Fruit fly (Drosophila melanogaster) whole organism, embryonic: ENCODE measurements around the gene CG14174.

Source experiments
- CG13123 ChIP-seq: fragments of 200-800 bp; sonication (Bioruptor generic); optimal IDR thresholded peaks from 2 replicates; lab custom pipeline; 2016; ENCODE audit warnings: missing biosample characterization, missing genetic modification characterization
- CG13287 ChIP-seq: fragments of 200-800 bp; sonication (Bioruptor generic); IDR thresholded peaks from 2 replicates; pipeline ENCODE4 v1.3.6; 2022; ENCODE audit warnings: missing biosample characterization, missing genetic modification characterization; ENCODE audit not compliant: partially characterized antibody
- CG14710 ChIP-seq: fragments of 200-800 bp; sonication (Bioruptor generic); optimal IDR thresholded peaks from 3 replicates; lab custom pipeline; 2019; ENCODE audit warnings: missing biosample characterization, mild to moderate bottlenecking, missing genetic modification characterization, moderate library complexity
- CG14965 ChIP-seq: fragments of 200-800 bp; sonication (Bioruptor generic); optimal IDR thresholded peaks from 2 replicates; lab custom pipeline; 2016; ENCODE audit warnings: missing biosample characterization, missing genetic modification characterization, borderline replicate concordance
- CG16813 ChIP-seq: fragments of 200-800 bp; sonication (Bioruptor generic); IDR thresholded peaks from 3 replicates; pipeline ENCODE4 v1.3.6; 2022; ENCODE audit warnings: missing biosample characterization, missing genetic modification characterization; ENCODE audit not compliant: partially characterized antibody
- CG31365 ChIP-seq: fragments of 200-800 bp; sonication (Bioruptor generic); optimal IDR thresholded peaks from 2 replicates; lab custom pipeline; 2018; ENCODE audit warnings: missing biosample characterization, mild to moderate bottlenecking, missing genetic modification characterization
- CG34224 ChIP-seq: fragments of 200-800 bp; sonication (Bioruptor generic); IDR thresholded peaks from 3 replicates; pipeline ENCODE4 v1.3.6; 2022; ENCODE audit warnings: missing biosample characterization, missing genetic modification characterization; ENCODE audit not compliant: partially characterized antibody
- CG3726 ChIP-seq: fragments of 200-800 bp; sonication (Bioruptor generic); IDR thresholded peaks from 3 replicates; pipeline ENCODE4, ENCODE4 v1.3.6; 2022; ENCODE audit warnings: missing biosample characterization, missing genetic modification characterization
- CG4707 ChIP-seq: fragments of 200-800 bp; sonication (Bioruptor generic); optimal IDR thresholded peaks from 2 replicates; lab custom pipeline; 2018; ENCODE audit warnings: missing biosample characterization, mild to moderate bottlenecking, missing genetic modification characterization, moderate library complexity
- CG5245 ChIP-seq: fragments of 200-800 bp; sonication (Bioruptor generic); optimal IDR thresholded peaks from 3 replicates; lab custom pipeline; 2016; ENCODE audit warnings: missing biosample characterization, missing genetic modification characterization
- CG5953 ChIP-seq: fragments of 200-800 bp; sonication (Bioruptor generic); IDR thresholded peaks from 2 replicates; pipeline ENCODE4 v1.3.6; 2022; ENCODE audit warnings: missing biosample characterization, missing genetic modification characterization
- CG7928 ChIP-seq: fragments of 200-800 bp; sonication (Bioruptor generic); optimal IDR thresholded peaks from 2 replicates; lab custom pipeline; 2017; ENCODE audit warnings: missing biosample characterization, mild to moderate bottlenecking, missing genetic modification characterization
- CG8388 ChIP-seq: fragments of 200-800 bp; sonication (Bioruptor generic); optimal IDR thresholded peaks from 2 replicates; lab custom pipeline; 2019; ENCODE audit warnings: missing biosample characterization, mild to moderate bottlenecking, missing genetic modification characterization, moderate library complexity
- CG9437 ChIP-seq: fragments of 200-800 bp; sonication (Bioruptor generic); optimal IDR thresholded peaks from 2 replicates; lab custom pipeline; 2018; ENCODE audit warnings: missing biosample characterization, mild to moderate bottlenecking, missing genetic modification characterization
- CG9609 ChIP-seq: fragments of 200-800 bp; sonication (Bioruptor generic); optimal IDR thresholded peaks from 3 replicates; lab custom pipeline; 2016; ENCODE audit warnings: missing biosample characterization, missing genetic modification characterization
- CkIIα-i1 ChIP-seq: fragments of 200-800 bp; sonication (Bioruptor generic); IDR thresholded peaks from 2 replicates; pipeline ENCODE4 v1.3.6; 2022; ENCODE audit warnings: missing biosample characterization, missing genetic modification characterization
- Dip3 ChIP-seq: fragments of 200-800 bp; sonication (Bioruptor generic); optimal IDR thresholded peaks from 3 replicates; lab custom pipeline; 2016; ENCODE audit warnings: missing biosample characterization, missing genetic modification characterization
- Doc3 ChIP-seq: fragments of 200-800 bp; sonication (Bioruptor generic); IDR thresholded peaks from 3 replicates; pipeline ENCODE4 v1.3.6; 2022; ENCODE audit warnings: missing biosample characterization, missing genetic modification characterization; ENCODE audit not compliant: partially characterized antibody
- E2f2 ChIP-seq: fragments of 200-800 bp; sonication (Bioruptor generic); IDR thresholded peaks from 2 replicates; pipeline ENCODE4 v1.3.6; 2022; ENCODE audit warnings: missing biosample characterization, missing genetic modification characterization
- HLH3B ChIP-seq: fragments of 200-800 bp; sonication (Bioruptor generic); IDR thresholded peaks from 2 replicates; pipeline ENCODE4 v1.3.6; 2022; ENCODE audit warnings: missing biosample characterization, missing genetic modification characterization
- Hr78 ChIP-seq, 2 experiments: fragments of 200-800 bp in 1 of 2; fragments of >200 bp in 1 of 2; sonication (Bioruptor generic) in 1 of 2; optimal IDR thresholded peaks; 2 replicates each; lab custom pipeline; 2017 to 2019; ENCODE audit warnings: missing biosample characterization in 2 of 2, missing genetic modification characterization in 2 of 2, mild to moderate bottlenecking in 1 of 2, moderate library complexity in 1 of 2
- Hsf ChIP-seq: fragments of 200-800 bp; sonication (Bioruptor generic); optimal IDR thresholded peaks from 3 replicates; lab custom pipeline; 2016; ENCODE audit warnings: missing biosample characterization, missing genetic modification characterization
- MBD-R2 ChIP-seq: fragments of 200-800 bp; sonication (Bioruptor generic); IDR thresholded peaks from 2 replicates; pipeline ENCODE4 v1.3.6; 2022; ENCODE audit warnings: missing biosample characterization, missing genetic modification characterization
- MESR4 ChIP-seq: fragments of 200-800 bp; sonication (Bioruptor generic); optimal IDR thresholded peaks from 2 replicates; lab custom pipeline; 2018; ENCODE audit warnings: missing biosample characterization, mild to moderate bottlenecking, missing genetic modification characterization, moderate library complexity
- Med ChIP-seq: fragments of 200-800 bp; sonication (Bioruptor generic); peaks from one replicate; lab custom pipeline; 2016; ENCODE audit warnings: missing biosample characterization, missing genetic modification characterization, mild to moderate bottlenecking, inconsistent platforms, moderate library complexity
- Myb ChIP-seq: fragments of 200-800 bp; sonication (Bioruptor generic); optimal IDR thresholded peaks from 2 replicates; lab custom pipeline; 2016; ENCODE audit warnings: missing biosample characterization, missing genetic modification characterization
- NC2α ChIP-seq: fragments of 200-800 bp; sonication (Bioruptor generic); optimal IDR thresholded peaks from 2 replicates; lab custom pipeline; 2016; ENCODE audit warnings: missing biosample characterization, missing genetic modification characterization
- NFAT ChIP-seq: fragments of 200-800 bp; sonication (Bioruptor generic); IDR thresholded peaks from 2 replicates; pipeline ENCODE4 v1.3.6; 2022; ENCODE audit warnings: missing biosample characterization, missing genetic modification characterization
- Opbp ChIP-seq: fragments of 200-800 bp; sonication (Bioruptor generic); IDR thresholded peaks from 3 replicates; pipeline ENCODE4 v1.3.6; 2022; ENCODE audit warnings: missing biosample characterization, missing genetic modification characterization; ENCODE audit not compliant: partially characterized antibody
- Scr ChIP-seq: fragments of 200-800 bp; sonication (Bioruptor generic); IDR thresholded peaks from 2 replicates; pipeline ENCODE4 v1.3.6; 2022; ENCODE audit warnings: missing biosample characterization, missing genetic modification characterization; ENCODE audit not compliant: partially characterized antibody
- Sox100B ChIP-seq: fragments of 200-800 bp; sonication (Bioruptor generic); optimal IDR thresholded peaks from 3 replicates; lab custom pipeline; 2018; ENCODE audit warnings: missing biosample characterization, mild to moderate bottlenecking, missing genetic modification characterization
- Taf1 ChIP-seq: fragments of 200-800 bp; sonication (Bioruptor generic); IDR thresholded peaks from 2 replicates; pipeline ENCODE4 v1.3.6; 2022; ENCODE audit warnings: missing biosample characterization, missing genetic modification characterization
- Usf ChIP-seq: fragments of 200-800 bp; sonication (Bioruptor generic); optimal IDR thresholded peaks from 2 replicates; lab custom pipeline; 2017; ENCODE audit warnings: missing genotype, missing biosample characterization, missing genetic modification characterization
- amos ChIP-seq: fragments of 200-800 bp; sonication (Bioruptor generic); IDR thresholded peaks from 2 replicates; pipeline ENCODE4 v1.3.6; 2022; ENCODE audit warnings: missing biosample characterization, missing genetic modification characterization; ENCODE audit not compliant: partially characterized antibody
- btn ChIP-seq: fragments of 200-800 bp; sonication (Bioruptor generic); optimal IDR thresholded peaks from 2 replicates; lab custom pipeline; 2016; ENCODE audit warnings: missing biosample characterization, missing genetic modification characterization
- chm ChIP-seq: fragments of 200-800 bp; sonication (Bioruptor generic); IDR thresholded peaks from 2 replicates; pipeline ENCODE4 v1.3.6; 2022; ENCODE audit warnings: missing biosample characterization, missing genetic modification characterization
- crp ChIP-seq, 2 experiments: fragments of 200-800 bp; sonication (Bioruptor generic); optimal IDR thresholded peaks; 2 replicates in 1 of 2; 3 replicates in 1 of 2; lab custom pipeline; 2017; ENCODE audit warnings: missing biosample characterization in 2 of 2, missing genetic modification characterization in 2 of 2, mild to moderate bottlenecking in 1 of 2, moderate library complexity in 1 of 2
- dimm ChIP-seq: fragments of 200-800 bp; sonication (Bioruptor generic); IDR thresholded peaks from 2 replicates; pipeline ENCODE4 v1.3.6; 2022; ENCODE audit warnings: missing biosample characterization, missing genetic modification characterization
- gce ChIP-seq: fragments of 200-800 bp; sonication (Bioruptor generic); IDR thresholded peaks from 3 replicates; pipeline ENCODE4 v1.3.6; 2022; ENCODE audit warnings: missing biosample characterization, missing genetic modification characterization
- gcm2 ChIP-seq: fragments of 200-800 bp; sonication (Bioruptor generic); optimal IDR thresholded peaks from 2 replicates; lab custom pipeline; 2016; ENCODE audit warnings: missing biosample characterization, missing genetic modification characterization
- hbn ChIP-seq: fragments of 200-800 bp; sonication (Bioruptor generic); IDR thresholded peaks from 2 replicates; pipeline ENCODE4 v1.3.6; 2022; ENCODE audit warnings: missing biosample characterization, missing genetic modification characterization; ENCODE audit not compliant: partially characterized antibody
- hkb ChIP-seq, 2 experiments: fragments of 200-800 bp in 1 of 2; fragments of >200 bp in 1 of 2; sonication (Bioruptor generic) in 1 of 2; IDR thresholded peaks in 1 of 2; optimal IDR thresholded peaks in 1 of 2; 2 replicates each; pipeline versions ENCODE4 v1.3.6 to Lab custom; 2017 to 2022; ENCODE audit warnings: missing biosample characterization in 1 of 2, missing genetic modification characterization in 1 of 2
- jigr1 ChIP-seq: fragments of 200-800 bp; sonication (Bioruptor generic); IDR thresholded peaks from 3 replicates; pipeline ENCODE4 v1.3.6; 2022; ENCODE audit warnings: missing biosample characterization, missing genetic modification characterization
- ken ChIP-seq: fragments of 200-800 bp; sonication (Bioruptor generic); IDR thresholded peaks from 3 replicates; pipeline ENCODE4 v1.3.6; 2022; ENCODE audit warnings: missing biosample characterization, missing genetic modification characterization
- mirr ChIP-seq: fragments of 200-800 bp; sonication (Bioruptor generic); optimal IDR thresholded peaks from 3 replicates; lab custom pipeline; 2018; ENCODE audit warnings: missing biosample characterization, mild to moderate bottlenecking, missing genetic modification characterization
- nerfin-1 ChIP-seq: fragments of 200-800 bp; sonication (Bioruptor generic); optimal IDR thresholded peaks from 3 replicates; lab custom pipeline; 2019; ENCODE audit warnings: missing biosample characterization, mild to moderate bottlenecking, missing genetic modification characterization, moderate library complexity
- pum ChIP-seq: fragments of 200-800 bp; sonication (Bioruptor generic); optimal IDR thresholded peaks from 2 replicates; lab custom pipeline; 2016; ENCODE audit warnings: missing biosample characterization, missing genetic modification characterization
- unc-4 ChIP-seq: fragments of 200-800 bp; sonication (Bioruptor generic); IDR thresholded peaks from 2 replicates; pipeline ENCODE4 v1.3.6; 2022; ENCODE audit warnings: missing biosample characterization, missing genetic modification characterization; ENCODE audit not compliant: partially characterized antibody
- usp ChIP-seq: fragments of >200 bp; optimal IDR thresholded peaks from 2 replicates; lab custom pipeline; 2017; ENCODE audit warnings: missing biosample characterization, missing genetic modification characterization
- zen2 ChIP-seq: fragments of 200-800 bp; sonication (Bioruptor generic); IDR thresholded peaks from 3 replicates; pipeline ENCODE4 v1.3.6; 2022; ENCODE audit warnings: missing biosample characterization, missing genetic modification characterization; ENCODE audit not compliant: partially characterized antibody

The CG14174 gene

dm6 chr3L:9678994-9679393 is 40.1 kb upstream of the CG14174 start, which contains the start of the genes fry and CG16717 (continued):
- TF ChIP-seq Usf (no peak), CG9437 (GFP tag; lab: Kevin White, UChicago) (peak; percentile 99), zen2 (GFP tag; lab: Robert Waterston, UW) (peak; percentile 69), Taf1 (GFP tag; lab: Robert Waterston, UW) (no peak), Sox100B (GFP tag; lab: Kevin White, UChicago) (no peak), mirr (GFP tag; lab: Kevin White, UChicago) (peak; percentile 51), Hr78 (GFP tag; optimal IDR thresholded peaks at IDR 0.05; lab: Kevin White, UChicago) (no peak), CG31365 (no peak), CG7928 (GFP tag; lab: Kevin White, UChicago) (peak; percentile 93), usp (GFP tag; lab: Kevin White, UChicago) (no peak), Dip3 (GFP tag; lab: Kevin White, UChicago) (no peak), Scr (GFP tag; lab: Robert Waterston, UW) (peak; percentile 66), CG13123 (no peak), chm (GFP tag; lab: Robert Waterston, UW) (no peak), HLH3B (GFP tag; lab: Robert Waterston, UW) (no peak), Med (GFP tag; lab: Kevin White, UChicago) (peak; percentile 32), CG3726 (GFP tag; lab: Robert Waterston, UW) (no peak), crp (GFP tag; optimal IDR thresholded peaks at IDR 0.05; lab: Kevin White, UChicago) (peak; percentile 84 to 99), CkIIα-i1 (no peak), CG14965 (GFP tag; lab: Kevin White, UChicago) (no peak), CG5953 (no peak), NFAT (GFP tag; lab: Robert Waterston, UW) (no peak), jigr1 (GFP tag; lab: Robert Waterston, UW) (no peak), gce (GFP tag; lab: Robert Waterston, UW) (no peak), CG16813 (GFP tag; lab: Robert Waterston, UW) (peak; percentile 44; the same call in 1 of the 3 replicates), gcm2 (GFP tag; lab: Kevin White, UChicago) (no peak), MBD-R2 (GFP tag; lab: Robert Waterston, UW) (peak; percentile 92), Myb (GFP tag; lab: Kevin White, UChicago) (no peak), CG14710 (tag; lab: Kevin White, UChicago) (peak; percentile 1), Opbp (GFP tag; lab: Robert Waterston, UW) (peak; percentile 69; the same call in 2 of the 3 replicates), CG4707 (no peak), Doc3 (GFP tag; lab: Robert Waterston, UW) (peak; percentile 69), dimm (GFP tag; lab: Robert Waterston, UW) (no peak), ken (no peak), E2f2 (GFP tag; lab: Robert Waterston, UW) (peak; percentile 16; the same call in 1 of the 2 replicates), btn (GFP tag; lab: Kevin White, UChicago) (no peak), MESR4 (GFP tag; lab: Kevin White, UChicago) (peak; percentile 29), CG13287 (GFP tag; lab: Robert Waterston, UW) (peak; percentile 82), nerfin-1 (tag; lab: Kevin White, UChicago) (no peak), CG34224 (GFP tag; lab: Robert Waterston, UW) (peak; percentile 90), CG8388 (GFP tag; lab: Kevin White, UChicago) (no peak), pum (no peak), CG9609 (no peak), hkb (optimal IDR thresholded peaks at IDR 0.05; lab: Kevin White, UChicago) (no peak), hkb (GFP tag; IDR thresholded peaks at IDR 0.05; lab: Robert Waterston, UW) (no peak), CG5245 (GFP tag; lab: Kevin White, UChicago) (no peak), Hsf (GFP tag; lab: Kevin White, UChicago) (no peak), hbn (peak; percentile 73), amos (peak; percentile 57; the same call in 1 of the 2 replicates), unc-4 (GFP tag; lab: Robert Waterston, UW) (no peak), NC2α (no peak)
